Fruit fly (Drosophila melanogaster): ENCODE data around the gene CG31279.

Gene CG31279

DNA sequence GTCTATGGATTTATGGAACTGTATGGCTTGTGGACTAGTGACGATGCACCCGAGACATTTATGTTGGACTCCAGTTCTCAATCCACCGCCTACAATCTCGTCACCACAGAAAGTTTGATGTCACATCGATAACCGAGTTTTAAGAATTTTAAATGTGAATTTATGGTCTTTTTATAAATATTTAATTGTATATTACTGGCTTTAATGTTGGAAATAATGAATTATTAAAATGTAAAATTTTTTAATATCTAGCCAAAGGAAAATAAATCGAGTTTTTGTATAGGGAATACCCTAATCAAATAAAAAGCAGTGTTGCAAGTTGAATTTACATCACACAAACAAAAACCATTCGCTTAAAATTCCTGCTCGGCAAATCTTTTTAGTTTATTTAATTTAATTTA, 2.2 kb downstream of the CG31279 start, which contains the start of gene Fntb (continued):
- TF ChIP-seq CG11504 (tag; optimal IDR thresholded peaks at IDR 0.05) (no peak), kni (GFP tag; optimal IDR thresholded peaks at IDR 0.05) (no peak), pan (optimal IDR thresholded peaks at IDR 0.05) (no peak), pan (GFP tag; optimal IDR thresholded peaks at IDR 0.05 in 1 of 2, IDR thresholded peaks at IDR 0.05 in 1 of 2) (peak in 1 of 2 experiments; percentile 58), CG12155 (GFP tag; optimal IDR thresholded peaks at IDR 0.05) (peak; percentile 62), psq (GFP tag; optimal IDR thresholded peaks at IDR 0.05) (no peak), CG32772 (GFP tag; IDR thresholded peaks at IDR 0.05) (peak; percentile 52; the same call in 1 of the 2 replicates), CG11695 (GFP tag; IDR thresholded peaks at IDR 0.05) (peak; percentile 60; the same call in 2 of the 3 replicates), CG12236 (GFP tag; optimal IDR thresholded peaks at IDR 0.05) (no peak), tup (GFP tag; optimal IDR thresholded peaks at IDR 0.05) (peak; percentile 15), Dad (GFP tag; optimal IDR thresholded peaks at IDR 0.05) (no peak), Doc3 (GFP tag; IDR thresholded peaks at IDR 0.05; ENCODE audit: partially characterized antibody) (0 out of 3 replicates have a peak, but pooled peaks have one; percentile 24), bigmax (GFP tag; optimal IDR thresholded peaks at IDR 0.05) (no peak), wdn (GFP tag; IDR thresholded peaks at IDR 0.05) (peak; percentile 41; the same call in 1 of the 2 replicates), CG9437 (GFP tag; optimal IDR thresholded peaks at IDR 0.05) (peak; percentile 64), ERR (GFP tag; optimal IDR thresholded peaks at IDR 0.05) (no peak), NC2β (GFP tag; optimal IDR thresholded peaks at IDR 0.05) (peak; percentile 18), CG16815 (GFP tag; optimal IDR thresholded peaks at IDR 0.05) (peak; percentile 45), lab (GFP tag; optimal IDR thresholded peaks at IDR 0.05) (no peak), CG5953 (GFP tag; IDR thresholded peaks at IDR 0.05) (no peak), CG7372 (GFP tag; IDR thresholded peaks at IDR 0.05) (peak; percentile 20; the same call in 1 of the 2 replicates), unpg (GFP tag; optimal IDR thresholded peaks at IDR 0.05) (peak; percentile 83), chif (GFP tag; optimal IDR thresholded peaks at IDR 0.05) (peak in 1 of 2 experiments; percentile 36), CG7839 (tag; optimal IDR thresholded peaks at IDR 0.05) (no peak), zen2 (GFP tag; IDR thresholded peaks at IDR 0.05; ENCODE audit: partially characterized antibody) (no peak), lbe (GFP tag; optimal IDR thresholded peaks at IDR 0.05) (peak; percentile 35), D (optimal IDR thresholded peaks at IDR 0.05) (no peak), D (GFP tag; optimal IDR thresholded peaks at IDR 0.05) (peak; percentile 57), Asciz (GFP tag; optimal IDR thresholded peaks at IDR 0.05) (no peak), Max (GFP tag; optimal IDR thresholded peaks at IDR 0.05) (peak; percentile 41), row (GFP tag; IDR thresholded peaks at IDR 0.05) (peak; percentile 90), Awh (GFP tag; IDR thresholded peaks at IDR 0.05) (0 out of 2 replicates have a peak, but pooled peaks have one; percentile 51), hbn (GFP tag; IDR thresholded peaks at IDR 0.05; ENCODE audit: partially characterized antibody) (no peak), CG18011 (GFP tag; optimal IDR thresholded peaks at IDR 0.05) (peak; percentile 17), CG11093 (GFP tag; IDR thresholded peaks at IDR 0.05) (no peak), CG10321 (GFP tag; IDR thresholded peaks at IDR 0.05) (no peak), Sry-β (GFP tag; optimal IDR thresholded peaks at IDR 0.05) (peak; percentile 68), Sox100B (GFP tag; optimal IDR thresholded peaks at IDR 0.05) (no peak), sima (GFP tag; optimal IDR thresholded peaks at IDR 0.05) (no peak), CG4854 (GFP tag; optimal IDR thresholded peaks at IDR 0.05) (no peak), pb (GFP tag; optimal IDR thresholded peaks at IDR 0.05) (no peak), CG8089 (GFP tag; optimal IDR thresholded peaks at IDR 0.05) (no peak), dpn (GFP tag; optimal IDR thresholded peaks at IDR 0.05) (peak in 1 of 2 experiments; percentile 66), MESR4 (GFP tag; optimal IDR thresholded peaks at IDR 0.05) (no peak), CG6854 (GFP tag; optimal IDR thresholded peaks at IDR 0.05) (no peak), CoRest (tag; optimal IDR thresholded peaks at IDR 0.05) (peak; percentile 82), HLH3B (GFP tag; IDR thresholded peaks at IDR 0.05) (0 out of 2 replicates have a peak, but pooled peaks have one; percentile 44), E2f1 (GFP tag; IDR thresholded peaks at IDR 0.05) (peak; percentile 23; the same call in 1 of the 2 replicates), emc (GFP tag; optimal IDR thresholded peaks at IDR 0.05) (no peak), repo (GFP tag; optimal IDR thresholded peaks at IDR 0.05) (no peak), grau (tag; optimal IDR thresholded peaks at IDR 0.05) (peak; percentile 79)

All from whole organism, embryonic.